Worm (Caenorhabditis elegans): ENCODE data around the gene unc-105.

Gene unc-105

ce11 chrII:8102041-8102440 lies 14.2 kb upstream of the unc-105 start, which contains the start of gene sre-2:
sre-2 (minus strand) TSS chrII:8102141.
- TF ChIP-seq him-1 (tag; optimal IDR thresholded peaks at IDR 0.05) (no peak), ztf-22 (GFP tag; optimal IDR thresholded peaks at IDR 0.05) (no peak), rec-8 (tag; optimal IDR thresholded peaks at IDR 0.05) (no peak), aptf-2 (GFP tag; conservative IDR thresholded peaks at IDR 0.05) (no peak), B0035.1 (tag; optimal IDR thresholded peaks at IDR 0.05) (no peak), bed-1 (GFP tag; IDR thresholded peaks at IDR 0.05) (no peak), ekl-4 (GFP tag; IDR thresholded peaks at IDR 0.05) (no peak), ztf-6 (GFP tag; IDR thresholded peaks at IDR 0.05) (no peak), dox-1 (GFP tag; IDR thresholded peaks at IDR 0.05) (no peak), ceh-27 (GFP tag; optimal IDR thresholded peaks at IDR 0.05) (no peak), aptf-3 (GFP tag; IDR thresholded peaks at IDR 0.05) (no peak), mcd-1 (GFP tag; IDR thresholded peaks at IDR 0.05) (no peak), hsf-1 (GFP tag; IDR thresholded peaks at IDR 0.05) (no peak), ccch-3 (GFP tag; optimal IDR thresholded peaks at IDR 0.05) (no peak), cebp-2 (GFP tag; IDR thresholded peaks at IDR 0.05) (no peak), ztf-26 (tag; optimal IDR thresholded peaks at IDR 0.05) (no peak), sptf-2 (GFP tag; optimal IDR thresholded peaks at IDR 0.05) (no peak)

ce11 chrII:8104998-8105397 lies 11.3 kb upstream of the unc-105 start, which contains the start of gene sfxn-5:
sfxn-5 (minus strand) TSS chrII:8105052.
- no peak for TF ChIP-seq efl-1 (GFP tag; optimal IDR thresholded peaks at IDR 0.05)
- no peak for TF ChIP-seq madf-6 (GFP tag; IDR thresholded peaks at IDR 0.05)
- TF ChIP-seq nhr-80 (tag; optimal IDR thresholded peaks at IDR 0.05): peak; percentile 49
- peak; percentile 26; the same call in 1 of the 2 replicates for TF ChIP-seq hmg-1.2 (GFP tag; IDR thresholded peaks at IDR 0.05)
- TF ChIP-seq chd-7 (tag; optimal IDR thresholded peaks at IDR 0.05): no peak
- TF ChIP-seq F57C9.4 (tag; optimal IDR thresholded peaks at IDR 0.05): no peak
- TF ChIP-seq hlh-12 (tag; optimal IDR thresholded peaks at IDR 0.05): no peak

ce11 chrII:8106921-8107695 lies 9.2 kb upstream of the unc-105 start, which contains the start of the genes chst-1 and C41C4.9:
chst-1 (minus strand) TSS chrII:8106971.
C41C4.9 (plus strand) TSS chrII:8107645.
- TF ChIP-seq akir-1 (GFP tag; optimal IDR thresholded peaks at IDR 0.05): peak; percentile 77
- peak; percentile 88 for TF ChIP-seq ceh-27 (GFP tag; optimal IDR thresholded peaks at IDR 0.05)
- TF ChIP-seq hlh-26 (GFP tag; conservative IDR thresholded peaks at IDR 0.05): no peak
- peak; percentile 74 for TF ChIP-seq T07F8.4 (tag; optimal IDR thresholded peaks at IDR 0.05)
- TF ChIP-seq snpc-1.3 (tag; optimal IDR thresholded peaks at IDR 0.05; ENCODE audit: insufficient read depth): peak; percentile 92
- peak; percentile 91 for TF ChIP-seq nfyb-1 (GFP tag; IDR thresholded peaks at IDR 0.05)
- TF ChIP-seq F23B12.7 (tag; optimal IDR thresholded peaks at IDR 0.05; ENCODE audit: insufficient read depth): peak; percentile 81
- peak; percentile 86 for TF ChIP-seq B0261.1 (tag; optimal IDR thresholded peaks at IDR 0.05)
- TF ChIP-seq let-526 (GFP tag; IDR thresholded peaks at IDR 0.05): no peak; the same call in 1 of the 2 replicates
- no peak for TF ChIP-seq ceh-91 (GFP tag; IDR thresholded peaks at IDR 0.05)
- TF ChIP-seq F39B2.1 (GFP tag; IDR thresholded peaks at IDR 0.05): peak; percentile 58; the same call in 1 of the 2 replicates
- peak; percentile 91 for TF ChIP-seq ztf-22 (GFP tag; optimal IDR thresholded peaks at IDR 0.05)
- no peak for TF ChIP-seq sea-2 (GFP tag; IDR thresholded peaks at IDR 0.05)
- no peak for TF ChIP-seq bed-2 (GFP tag; IDR thresholded peaks at IDR 0.05)
- TF ChIP-seq hsf-1 (GFP tag; IDR thresholded peaks at IDR 0.05): peak; percentile 33; the same call in 1 of the 2 replicates
- TF ChIP-seq B0336.3 (GFP tag; IDR thresholded peaks at IDR 0.05): no peak; the same call in 1 of the 2 replicates
- peak; percentile 88; the same call in 1 of the 2 replicates for TF ChIP-seq cebp-2 (GFP tag; IDR thresholded peaks at IDR 0.05)
- peak; percentile 67 for TF ChIP-seq snpc-4 (GFP tag; optimal IDR thresholded peaks at IDR 0.05)
- peak in 2 of 4 experiments; percentile 74 to 75 for TF ChIP-seq snpc-4 (tag; optimal IDR thresholded peaks at IDR 0.05)
- TF ChIP-seq F57A8.1 (GFP tag; optimal IDR thresholded peaks at IDR 0.05): peak; percentile 93
- peak; percentile 41 for TF ChIP-seq F49E8.2 (tag; optimal IDR thresholded peaks at IDR 0.05; ENCODE audit: insufficient read depth)
- peak; percentile 88 for TF ChIP-seq ztf-26 (tag; optimal IDR thresholded peaks at IDR 0.05)
- TF ChIP-seq madf-10 (tag; optimal IDR thresholded peaks at IDR 0.05): peak; percentile 75
- TF ChIP-seq rcor-1 (GFP tag; IDR thresholded peaks at IDR 0.05): peak; percentile 75
- peak; percentile 35 for TF ChIP-seq F55B11.4 (tag; optimal IDR thresholded peaks at IDR 0.05; ENCODE audit: borderline replicate concordance, insufficient read depth)
- TF ChIP-seq hmg-1.2 (GFP tag; IDR thresholded peaks at IDR 0.05): peak; percentile 69

Data from whole organism, young adult.